Fruit fly (Drosophila melanogaster) whole organism, prepupa: ENCODE results near the gene barc.

Experiments
- Blimp-1 ChIP-seq: fragments of 200-800 bp; sonication (Bioruptor generic); optimal IDR thresholded peaks from 3 replicates; lab custom pipeline; 2017; ENCODE audit warnings: missing biosample characterization, missing genetic modification characterization, mild to moderate bottlenecking, moderate library complexity, missing genetic modification reagents
- CG10631 ChIP-seq: fragments of 200-800 bp; sonication (Bioruptor generic); optimal IDR thresholded peaks from 2 replicates; lab custom pipeline; 2016; ENCODE audit warnings: missing biosample characterization, missing genetic modification characterization
- CG10669 ChIP-seq: fragments of 200-800 bp; sonication (Bioruptor generic); optimal IDR thresholded peaks from 3 replicates; lab custom pipeline; 2018; ENCODE audit warnings: missing biosample characterization, mild to moderate bottlenecking, missing genetic modification characterization, moderate library complexity
- CG11294 ChIP-seq: fragments of 200-800 bp; sonication (Bioruptor generic); IDR thresholded peaks from 2 replicates; pipeline ENCODE4 v1.3.6; 2022; ENCODE audit warnings: missing biosample characterization, missing genetic modification characterization
- CG11762 ChIP-seq: fragments of 200-800 bp; sonication (Bioruptor generic); optimal IDR thresholded peaks from 3 replicates; lab custom pipeline; 2016; ENCODE audit warnings: missing biosample characterization, missing genetic modification characterization; ENCODE audit not compliant: insufficient read depth
- CG11902 ChIP-seq: fragments of 200-800 bp; sonication (Bioruptor generic); optimal IDR thresholded peaks from 3 replicates; lab custom pipeline; 2016; ENCODE audit warnings: missing biosample characterization, missing genetic modification characterization
- CG15336 ChIP-seq: fragments of 200-800 bp; sonication (Bioruptor generic); IDR thresholded peaks from 2 replicates; pipeline ENCODE4 v1.3.6; 2022; ENCODE audit warnings: missing biosample characterization, missing genetic modification characterization
- CG1621 ChIP-seq: fragments of 200-800 bp; sonication (Bioruptor generic); optimal IDR thresholded peaks from 3 replicates; lab custom pipeline; 2018; ENCODE audit warnings: missing biosample characterization, mild to moderate bottlenecking, missing genetic modification characterization
- CG16779 ChIP-seq: fragments of 200-800 bp; sonication (Bioruptor generic); optimal IDR thresholded peaks from 3 replicates; lab custom pipeline; 2017; ENCODE audit warnings: missing biosample characterization, mild to moderate bottlenecking, missing genetic modification characterization
- CG3032 ChIP-seq: fragments of 200-800 bp; optimal IDR thresholded peaks from 2 replicates; lab custom pipeline; 2019; ENCODE audit warnings: missing biosample characterization, mild to moderate bottlenecking, missing genetic modification characterization, moderate library complexity
- CG31627 ChIP-seq: fragments of 200-800 bp; sonication (Bioruptor generic); optimal IDR thresholded peaks from 3 replicates; lab custom pipeline; 2016; ENCODE audit warnings: missing biosample characterization, missing genetic modification characterization
- CG32006 ChIP-seq: fragments of 200-800 bp; sonication (Bioruptor generic); optimal IDR thresholded peaks from 3 replicates; lab custom pipeline; 2017; ENCODE audit warnings: missing biosample characterization, mild to moderate bottlenecking, missing genetic modification characterization
- CG34406 ChIP-seq: fragments of 200-800 bp; sonication (Bioruptor generic); optimal IDR thresholded peaks from 3 replicates; lab custom pipeline; 2016; ENCODE audit warnings: missing biosample characterization, missing genetic modification characterization
- CG3919 ChIP-seq: fragments of 200-800 bp; sonication (Bioruptor generic); optimal IDR thresholded peaks from 3 replicates; lab custom pipeline; 2016; ENCODE audit warnings: missing biosample characterization, missing genetic modification characterization
- CG4318 ChIP-seq: fragments of 200-800 bp; sonication (Bioruptor generic); optimal IDR thresholded peaks from 3 replicates; lab custom pipeline; 2017; ENCODE audit warnings: missing biosample characterization, mild to moderate bottlenecking, missing genetic modification characterization
- CG6163 ChIP-seq: fragments of 200-800 bp; sonication (Bioruptor generic); IDR thresholded peaks from 3 replicates; pipeline ENCODE4 v1.3.6; 2022; ENCODE audit warnings: missing biosample characterization, missing genetic modification characterization
- CG6792 ChIP-seq: fragments of 200-800 bp; sonication (Bioruptor generic); optimal IDR thresholded peaks from 3 replicates; lab custom pipeline; 2016; ENCODE audit warnings: missing biosample characterization, missing genetic modification characterization
- CG6808 ChIP-seq: fragments of 200-800 bp; sonication (Bioruptor generic); optimal IDR thresholded peaks from 3 replicates; lab custom pipeline; 2017; ENCODE audit warnings: missing biosample characterization, missing genetic modification characterization, mild to moderate bottlenecking, moderate library complexity, missing genetic modification reagents
- CG7368 ChIP-seq: fragments of 200-800 bp; sonication (Bioruptor generic); optimal IDR thresholded peaks from 3 replicates; lab custom pipeline; 2016; ENCODE audit warnings: missing biosample characterization, missing genetic modification characterization
- CG8319 ChIP-seq: fragments of 200-800 bp; sonication (Bioruptor generic); optimal IDR thresholded peaks from 3 replicates; lab custom pipeline; 2016; ENCODE audit warnings: missing biosample characterization, missing genetic modification characterization
- CG8632 ChIP-seq: fragments of 200-800 bp; sonication (Bioruptor generic); optimal IDR thresholded peaks from 3 replicates; lab custom pipeline; 2016; ENCODE audit warnings: missing biosample characterization, missing genetic modification characterization
- CG9139 ChIP-seq: fragments of 200-800 bp; sonication (Bioruptor generic); optimal IDR thresholded peaks from 3 replicates; lab custom pipeline; 2017; ENCODE audit warnings: missing biosample characterization, mild to moderate bottlenecking, missing genetic modification characterization
- Eip78C ChIP-seq: fragments of 200-800 bp; sonication (Bioruptor generic); peaks from one replicate; lab custom pipeline; 2016; ENCODE audit warnings: missing biosample characterization, missing genetic modification characterization
- Eip93F ChIP-seq: fragments of 200-800 bp; sonication (Bioruptor generic); optimal IDR thresholded peaks from 2 replicates; lab custom pipeline; 2016; ENCODE audit warnings: missing biosample characterization, mild to moderate bottlenecking, missing genetic modification characterization
- Ets21C ChIP-seq: fragments of 200-800 bp; sonication (Bioruptor generic); optimal IDR thresholded peaks from 3 replicates; lab custom pipeline; 2016; ENCODE audit warnings: missing biosample characterization, missing genetic modification characterization
- Ets96B ChIP-seq: fragments of 200-800 bp; optimal IDR thresholded peaks from 2 replicates; lab custom pipeline; 2019; ENCODE audit warnings: missing biosample characterization, mild to moderate bottlenecking, missing genetic modification characterization, moderate library complexity
- Gug ChIP-seq: fragments of 200-800 bp; sonication (Bioruptor generic); IDR thresholded peaks from 2 replicates; pipeline ENCODE4 v1.3.6; 2022; ENCODE audit warnings: missing biosample characterization, missing genetic modification characterization
- Hr38 ChIP-seq: sonication (Bioruptor generic); optimal IDR thresholded peaks from 2 replicates; lab custom pipeline; 2016; ENCODE audit warnings: missing biosample characterization, missing genetic modification characterization
- Hr39 ChIP-seq: fragments of 200-800 bp; sonication (Bioruptor generic); optimal IDR thresholded peaks from 2 replicates; lab custom pipeline; 2016; ENCODE audit warnings: missing biosample characterization, missing genetic modification characterization
- Hr4 ChIP-seq: fragments of 200-800 bp; sonication (Bioruptor generic); optimal IDR thresholded peaks from 3 replicates; lab custom pipeline; 2016; ENCODE audit warnings: missing biosample characterization, missing genetic modification characterization
- Met ChIP-seq: fragments of 200-800 bp; sonication (Bioruptor generic); optimal IDR thresholded peaks from 3 replicates; lab custom pipeline; 2016; ENCODE audit warnings: missing biosample characterization, missing genetic modification characterization
- OdsH ChIP-seq: fragments of 200-800 bp; sonication (Bioruptor generic); optimal IDR thresholded peaks from 3 replicates; lab custom pipeline; 2016; ENCODE audit warnings: missing biosample characterization, missing genetic modification characterization
- Smox ChIP-seq: fragments of 200-800 bp; sonication (Bioruptor generic); optimal IDR thresholded peaks from 3 replicates; lab custom pipeline; 2016; ENCODE audit warnings: missing biosample characterization, missing genetic modification characterization
- Sox102F ChIP-seq: fragments of 200-800 bp; sonication (Bioruptor generic); optimal IDR thresholded peaks from 2 replicates; lab custom pipeline; 2016; ENCODE audit warnings: missing biosample characterization, mild to moderate bottlenecking, missing genetic modification characterization
- Sox14 ChIP-seq: fragments of 200-800 bp; sonication (Bioruptor generic); optimal IDR thresholded peaks from 3 replicates; lab custom pipeline; 2016; ENCODE audit warnings: missing biosample characterization, missing genetic modification characterization
- Sox15 ChIP-seq: fragments of 200-800 bp; sonication (Bioruptor generic); optimal IDR thresholded peaks from 3 replicates; lab custom pipeline; 2016; ENCODE audit warnings: missing biosample characterization, missing genetic modification characterization
- achi ChIP-seq: fragments of 200-800 bp; sonication (Bioruptor generic); optimal IDR thresholded peaks from 3 replicates; lab custom pipeline; 2016; ENCODE audit warnings: missing biosample characterization, missing genetic modification characterization
- acj6 ChIP-seq: fragments of 200-800 bp; sonication (Bioruptor generic); optimal IDR thresholded peaks from 3 replicates; lab custom pipeline; 2016; ENCODE audit warnings: missing biosample characterization, missing genetic modification characterization
- cyc ChIP-seq: fragments of 200-800 bp; sonication (Bioruptor generic); optimal IDR thresholded peaks from 3 replicates; lab custom pipeline; 2016; ENCODE audit warnings: missing biosample characterization, missing genetic modification characterization
- dac ChIP-seq: fragments of 200-800 bp; sonication (Bioruptor generic); optimal IDR thresholded peaks from 2 replicates; lab custom pipeline; 2017; ENCODE audit warnings: missing biosample characterization, mild to moderate bottlenecking, missing genetic modification characterization
- dsx ChIP-seq: fragments of 200-800 bp; optimal IDR thresholded peaks from 3 replicates; lab custom pipeline; 2019; ENCODE audit warnings: missing biosample characterization, mild to moderate bottlenecking, missing genetic modification characterization, moderate library complexity; ENCODE audit not compliant: poor library complexity, severe bottlenecking
- eg ChIP-seq: fragments of 200-800 bp; sonication (Bioruptor generic); IDR thresholded peaks from 3 replicates; pipeline ENCODE4 v1.3.6; 2022; ENCODE audit warnings: missing biosample characterization, missing genetic modification characterization
- esn ChIP-seq: fragments of 200-800 bp; sonication (Bioruptor generic); optimal IDR thresholded peaks from 2 replicates; lab custom pipeline; 2016; ENCODE audit warnings: missing biosample characterization, mild to moderate bottlenecking, missing genetic modification characterization, moderate library complexity
- fd59A ChIP-seq: fragments of 200-800 bp; sonication (Bioruptor generic); optimal IDR thresholded peaks from 2 replicates; lab custom pipeline; 2017; ENCODE audit warnings: missing biosample characterization, mild to moderate bottlenecking, missing genetic modification characterization, missing genetic modification reagents
- fd85E ChIP-seq: fragments of 200-800 bp; sonication (Bioruptor generic); optimal IDR thresholded peaks from 3 replicates; lab custom pipeline; 2016; ENCODE audit warnings: missing biosample characterization, missing genetic modification characterization
- fkh ChIP-seq: fragments of 200-800 bp; sonication (Bioruptor generic); optimal IDR thresholded peaks from 3 replicates; lab custom pipeline; 2017; ENCODE audit warnings: missing biosample characterization, mild to moderate bottlenecking, missing genetic modification characterization, moderate library complexity
- net ChIP-seq: fragments of 200-800 bp; sonication (Bioruptor generic); optimal IDR thresholded peaks from 3 replicates; lab custom pipeline; 2016; ENCODE audit warnings: missing biosample characterization, missing genetic modification characterization
- pdm3 ChIP-seq: fragments of 200-800 bp; sonication (Bioruptor generic); optimal IDR thresholded peaks from 3 replicates; lab custom pipeline; 2016; ENCODE audit warnings: missing biosample characterization, missing genetic modification characterization
- salr ChIP-seq, 2 experiments: fragments of 200-800 bp; sonication (Bioruptor generic); optimal IDR thresholded peaks; 3 replicates each; lab custom pipeline; 2016 to 2018; ENCODE audit warnings: missing biosample characterization in 2 of 2, missing genetic modification characterization in 2 of 2, mild to moderate bottlenecking in 1 of 2
- spab ChIP-seq: fragments of 200-800 bp; sonication (Bioruptor generic); optimal IDR thresholded peaks from 2 replicates; lab custom pipeline; 2017; ENCODE audit warnings: missing biosample characterization, mild to moderate bottlenecking, missing genetic modification characterization, missing genetic modification reagents
- topi ChIP-seq: fragments of 200-800 bp; sonication (Bioruptor generic); optimal IDR thresholded peaks from 3 replicates; lab custom pipeline; 2016; ENCODE audit warnings: missing biosample characterization, missing genetic modification characterization
- vri ChIP-seq: fragments of 200-800 bp; sonication (Bioruptor generic); optimal IDR thresholded peaks from 3 replicates; lab custom pipeline; 2016; ENCODE audit warnings: missing biosample characterization, mild to moderate bottlenecking, missing genetic modification characterization

The barc gene

DNA sequence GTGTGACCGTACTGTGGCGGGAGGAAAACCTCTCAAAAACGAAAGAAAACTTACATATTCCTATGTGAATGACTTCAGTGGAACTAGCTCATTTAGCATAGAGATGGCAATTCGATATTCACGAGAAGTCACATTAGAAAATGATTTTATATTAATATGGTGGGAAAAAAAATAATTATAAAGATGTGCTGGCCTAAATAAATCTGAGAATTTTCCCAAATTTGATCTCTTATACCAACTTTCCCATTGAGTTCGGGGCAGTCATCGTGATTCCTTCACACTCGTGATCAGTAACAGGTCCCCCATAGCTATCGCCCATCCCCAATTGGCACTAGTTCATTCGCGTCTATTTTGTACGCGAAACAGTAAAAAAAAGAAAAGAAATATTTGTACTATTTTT is at the start of gene barc, which contains the start of gene Aef1:
Gene barc (minus strand): TSS at position 37 of the 400 bp plus-strand sequence.
Gene Aef1 (plus strand): TSS at position 325 of the 400 bp plus-strand sequence.
- TF ChIP-seq CG10669 (GFP tag; lab: Kevin White, UChicago) (no peak), net (GFP tag; lab: Kevin White, UChicago) (peak; percentile 29), salr (GFP tag; optimal IDR thresholded peaks at IDR 0.05; lab: Kevin White, UChicago) (peak in 1 of 2 experiments; percentile 60), spab (peak; percentile 12), CG31627 (GFP tag; lab: Kevin White, UChicago) (peak; percentile 93), Smox (GFP tag; lab: Kevin White, UChicago) (no peak), CG3919 (GFP tag; lab: Kevin White, UChicago) (peak; percentile 79), Hr38 (no peak), esn (peak; percentile 88), CG6163 (GFP tag; lab: Robert Waterston, UW) (peak; percentile 76), achi (GFP tag; lab: Kevin White, UChicago) (peak; percentile 83), CG34406 (GFP tag; lab: Kevin White, UChicago) (peak; percentile 67), Hr4 (peak; percentile 87), cyc (GFP tag; lab: Kevin White, UChicago) (peak; percentile 90), acj6 (GFP tag; lab: Kevin White, UChicago) (peak; percentile 90), vri (no peak), CG1621 (tag; lab: Kevin White, UChicago) (no peak), Sox15 (GFP tag; lab: Kevin White, UChicago) (peak; percentile 85), CG16779 (tag; lab: Kevin White, UChicago) (no peak), Hr39 (GFP tag; lab: Kevin White, UChicago) (peak; percentile 94), CG7368 (GFP tag; lab: Kevin White, UChicago) (peak; percentile 56), CG6808 (GFP tag; lab: Kevin White, UChicago) (peak; percentile 55), CG11902 (GFP tag; lab: Kevin White, UChicago) (peak; percentile 88), CG11762 (GFP tag; lab: Kevin White, UChicago) (peak; percentile 74), CG11294 (0 out of 2 replicates have a peak, but pooled peaks have one; percentile 77), OdsH (GFP tag; lab: Kevin White, UChicago) (peak; percentile 90), Sox14 (GFP tag; lab: Kevin White, UChicago) (peak; percentile 89), Blimp-1 (GFP tag; lab: Kevin White, UChicago) (peak; percentile 39), fd59A (peak; percentile 66), Eip78C (GFP tag; lab: Kevin White, UChicago) (no peak), CG4318 (GFP tag; lab: Kevin White, UChicago) (peak; percentile 74), CG9139 (GFP tag; lab: Kevin White, UChicago) (no peak), topi (peak; percentile 85), fd85E (GFP tag; lab: Kevin White, UChicago) (peak; percentile 12), CG6792 (GFP tag; lab: Kevin White, UChicago) (peak; percentile 75), CG10631 (peak; percentile 87), CG32006 (peak; percentile 85), fkh (GFP tag; lab: Kevin White, UChicago) (no peak), Met (GFP tag; lab: Kevin White, UChicago) (no peak), Ets21C (GFP tag; lab: Kevin White, UChicago) (peak; percentile 87), Gug (peak; percentile 85), dsx (no peak), Sox102F (GFP tag; lab: Kevin White, UChicago) (no peak), pdm3 (GFP tag; lab: Kevin White, UChicago) (peak; percentile 88), dac (GFP tag; lab: Kevin White, UChicago) (peak; percentile 81), Eip93F (GFP tag; lab: Kevin White, UChicago) (peak; percentile 45), CG3032 (peak; percentile 84), Ets96B (tag; lab: Kevin White, UChicago) (no peak), eg (no peak; the same call in 1 of the 3 replicates), CG15336 (peak; percentile 64), CG8632 (GFP tag; lab: Kevin White, UChicago) (peak; percentile 69), CG8319 (GFP tag; lab: Kevin White, UChicago) (peak; percentile 75)
